Worm (Caenorhabditis elegans) whole organism, young adult: Measurements from ENCODE around the gene cutl-29.

Experiments used
- C17E4.6 ChIP-seq: fragments of 200-800 bp; sonication (Bioruptor generic); IDR thresholded peaks from 2 replicates; pipeline ENCODE4 v1.3.6; 2022; ENCODE audit warnings: missing genetic modification reagents, missing genetic modification characterization, missing compliant biosample characterization
- F23B12.7 ChIP-seq: sonication (generic microtip); optimal IDR thresholded peaks from 2 replicates; lab custom pipeline; 2017; ENCODE audit warnings: missing genetic modification characterization, mild to moderate bottlenecking, missing compliant biosample characterization, antibody characterized with exemption, moderate library complexity; ENCODE audit not compliant: insufficient read depth
- F49E8.2 ChIP-seq: sonication (generic microtip); optimal IDR thresholded peaks from 3 replicates; lab custom pipeline; 2017; ENCODE audit warnings: missing genetic modification characterization, mild to moderate bottlenecking, missing compliant biosample characterization, antibody characterized with exemption, moderate library complexity; ENCODE audit not compliant: insufficient read depth
- F52B5.7 ChIP-seq: sonication (generic microtip); optimal IDR thresholded peaks from 2 replicates; lab custom pipeline; 2016; ENCODE audit warnings: mild to moderate bottlenecking, missing genetic modification characterization, missing compliant biosample characterization
- F57A8.1 ChIP-seq: fragments of 200-800 bp; sonication (Bioruptor generic); optimal IDR thresholded peaks from 2 replicates; lab custom pipeline; 2018; ENCODE audit warnings: mild to moderate bottlenecking, missing genetic modification characterization, moderate library complexity, missing compliant biosample characterization
- Y53G8AR.9 ChIP-seq: fragments of 200-800 bp; sonication (Bioruptor generic); conservative IDR thresholded peaks from 2 replicates; pipeline ENCODE4 v1.3.6; 2022; ENCODE audit warnings: missing genetic modification reagents, missing genetic modification characterization, missing compliant biosample characterization
- Y56A3A.18 ChIP-seq: fragments of 200-800 bp; sonication (Bioruptor generic); IDR thresholded peaks from 2 replicates; pipeline ENCODE4 v1.3.6; 2022; ENCODE audit warnings: missing genetic modification reagents, missing genetic modification characterization, missing compliant biosample characterization
- atf-7 ChIP-seq: sonication (generic microtip); optimal IDR thresholded peaks from 2 replicates; lab custom pipeline; 2017; ENCODE audit warnings: mild to moderate bottlenecking, missing genetic modification characterization, missing compliant biosample characterization
- cebp-1 ChIP-seq, 2 experiments: fragments of 200-800 bp in 1 of 2; sonication (Bioruptor generic) in 1 of 2; sonication (generic microtip) in 1 of 2; IDR thresholded peaks in 1 of 2; optimal IDR thresholded peaks in 1 of 2; 2 replicates each; pipeline versions ENCODE4 v1.3.6 to Lab custom; 2017 to 2022; ENCODE audit warnings: missing compliant biosample characterization in 2 of 2, missing genetic modification characterization in 2 of 2, mild to moderate bottlenecking in 1 of 2, missing genetic modification reagents in 1 of 2, moderate library complexity in 1 of 2
- ceh-27 ChIP-seq: fragments of 200-800 bp; sonication (Bioruptor generic); optimal IDR thresholded peaks from 2 replicates; lab custom pipeline; 2018; ENCODE audit warnings: mild to moderate bottlenecking, missing genetic modification characterization, moderate library complexity, missing compliant biosample characterization
- ceh-40 ChIP-seq: fragments of 200-800 bp; sonication (Bioruptor generic); IDR thresholded peaks from 2 replicates; pipeline ENCODE4 v1.3.6; 2022; ENCODE audit warnings: missing genetic modification characterization, missing compliant biosample characterization
- ceh-58 ChIP-seq: fragments of 200-800 bp; sonication (Bioruptor generic); IDR thresholded peaks from 2 replicates; pipeline ENCODE4 v1.3.6; 2022; ENCODE audit warnings: missing genetic modification characterization, missing compliant biosample characterization
- dox-1 ChIP-seq: fragments of 200-800 bp; sonication (Bioruptor generic); IDR thresholded peaks from 2 replicates; pipeline ENCODE4 v1.3.6; 2022; ENCODE audit warnings: missing genetic modification reagents, missing genetic modification characterization, missing compliant biosample characterization
- dpff-1 ChIP-seq: sonication (generic microtip); optimal IDR thresholded peaks from 2 replicates; lab custom pipeline; 2017; ENCODE audit warnings: mild to moderate bottlenecking, missing genetic modification characterization, missing compliant biosample characterization
- egrh-3 ChIP-seq: fragments of 200-800 bp; sonication (Bioruptor generic); IDR thresholded peaks from 2 replicates; pipeline ENCODE4 v1.3.6; 2022; ENCODE audit warnings: missing genetic modification reagents, missing genetic modification characterization, missing compliant biosample characterization
- gei-17 ChIP-seq: fragments of 200-800 bp; sonication (Bioruptor generic); optimal IDR thresholded peaks from 2 replicates; lab custom pipeline; 2018; ENCODE audit warnings: mild to moderate bottlenecking, missing genetic modification characterization, missing compliant biosample characterization
- hlh-12 ChIP-seq: sonication (generic microtip); optimal IDR thresholded peaks from 2 replicates; lab custom pipeline; 2016; ENCODE audit warnings: missing genetic modification characterization, missing compliant biosample characterization
- hmg-1.2 ChIP-seq: fragments of 200-800 bp; sonication (Bioruptor generic); IDR thresholded peaks from 2 replicates; pipeline ENCODE4 v1.3.6; 2022; ENCODE audit warnings: missing genetic modification reagents, missing genetic modification characterization, missing compliant biosample characterization
- hrde-1 ChIP-seq: sonication (generic microtip); optimal IDR thresholded peaks from 2 replicates; lab custom pipeline; 2016; ENCODE audit warnings: missing genetic modification characterization, mild to moderate bottlenecking, missing compliant biosample characterization, moderate library complexity, missing genotype, missing genetic modification reagents, borderline replicate concordance
- hsf-1 ChIP-seq: fragments of 200-800 bp; sonication (Bioruptor generic); IDR thresholded peaks from 2 replicates; pipeline ENCODE4 v1.3.6; 2022; ENCODE audit warnings: missing genetic modification reagents, missing genetic modification characterization, missing compliant biosample characterization
- let-607 ChIP-seq, 2 experiments: fragments of 200-800 bp in 1 of 2; sonication (Bioruptor generic) in 1 of 2; sonication (generic microtip) in 1 of 2; optimal IDR thresholded peaks; 2 replicates each; lab custom pipeline; 2016 to 2018; ENCODE audit warnings: mild to moderate bottlenecking in 2 of 2, missing compliant biosample characterization in 2 of 2, missing genetic modification characterization in 2 of 2, moderate library complexity in 2 of 2, missing genotype in 1 of 2
- lin-40 ChIP-seq: sonication (generic microtip); optimal IDR thresholded peaks from 2 replicates; lab custom pipeline; 2016; ENCODE audit warnings: missing genetic modification characterization, mild to moderate bottlenecking, missing compliant biosample characterization, missing genotype, missing genetic modification reagents
- madf-3 ChIP-seq: fragments of 200-800 bp; sonication (Bioruptor generic); IDR thresholded peaks from 2 replicates; pipeline ENCODE4 v1.3.6; 2022; ENCODE audit warnings: missing genetic modification reagents, missing genetic modification characterization, missing compliant biosample characterization
- mxl-1 ChIP-seq: sonication (generic microtip); optimal IDR thresholded peaks from 2 replicates; lab custom pipeline; 2016; ENCODE audit warnings: missing genetic modification characterization, missing compliant biosample characterization
- nfya-2 ChIP-seq: fragments of 200-800 bp; sonication (Bioruptor generic); IDR thresholded peaks from 2 replicates; pipeline ENCODE4 v1.3.6; 2022; ENCODE audit warnings: missing genetic modification reagents, missing genetic modification characterization, missing compliant biosample characterization
- nhr-120 ChIP-seq: fragments of 200-800 bp; sonication (Bioruptor generic); IDR thresholded peaks from 2 replicates; pipeline ENCODE4 v1.3.6; 2022; ENCODE audit warnings: missing genetic modification characterization, missing compliant biosample characterization
- nhr-80 ChIP-seq: sonication (generic microtip); optimal IDR thresholded peaks from 2 replicates; lab custom pipeline; 2016; ENCODE audit warnings: missing genetic modification characterization, missing compliant biosample characterization
- nhr-90 ChIP-seq: sonication (generic microtip); optimal IDR thresholded peaks from 2 replicates; lab custom pipeline; 2016; ENCODE audit warnings: missing genotype, mild to moderate bottlenecking, missing genetic modification characterization, missing compliant biosample characterization
- pbrm-1 ChIP-seq: fragments of 200-800 bp; sonication (Bioruptor generic); IDR thresholded peaks from 2 replicates; pipeline ENCODE4 v1.3.6; 2022; ENCODE audit warnings: missing genetic modification reagents, missing genetic modification characterization, missing compliant biosample characterization
- pha-4 ChIP-seq: fragments of 150-350 bp; sonication (generic microtip); optimal IDR thresholded peaks from 2 replicates; lab custom pipeline; 2014; ENCODE audit warnings: missing biosample characterization, missing genetic modification reagents, missing genetic modification characterization
- somi-1 ChIP-seq: fragments of 200-800 bp; sonication (Bioruptor generic); optimal IDR thresholded peaks from 2 replicates; lab custom pipeline; 2018; ENCODE audit warnings: mild to moderate bottlenecking, missing genetic modification characterization, missing compliant biosample characterization
- sptf-2 ChIP-seq: fragments of 200-800 bp; sonication (Bioruptor generic); optimal IDR thresholded peaks from 2 replicates; lab custom pipeline; 2018; ENCODE audit warnings: mild to moderate bottlenecking, missing genetic modification characterization, missing compliant biosample characterization
- tbp1 ChIP-seq: fragments of 200-800 bp; sonication (Bioruptor generic); optimal IDR thresholded peaks from 2 replicates; lab custom pipeline; 2018; ENCODE audit warnings: mild to moderate bottlenecking, missing genetic modification characterization, missing compliant biosample characterization
- unc-62 ChIP-seq: fragments of 150-350 bp; optimal IDR thresholded peaks from 2 replicates; lab custom pipeline; 2014; ENCODE audit warnings: missing biosample characterization, missing genetic modification reagents, missing genetic modification characterization
- xnd-1 ChIP-seq: sonication (generic microtip); optimal IDR thresholded peaks from 2 replicates; lab custom pipeline; 2016; ENCODE audit warnings: missing genotype, missing genetic modification reagents, missing genetic modification characterization, missing compliant biosample characterization
- zfh-2 ChIP-seq: fragments of 200-800 bp; sonication (Bioruptor generic); conservative IDR thresholded peaks from 2 replicates; pipeline ENCODE4 v1.3.6; 2022; ENCODE audit warnings: missing genetic modification reagents, missing genetic modification characterization, missing compliant biosample characterization
- ztf-18 ChIP-seq: sonication (generic microtip); optimal IDR thresholded peaks from 2 replicates; lab custom pipeline; 2016; ENCODE audit warnings: missing genotype, mild to moderate bottlenecking, missing genetic modification characterization, missing compliant biosample characterization
- ztf-22 ChIP-seq: fragments of 200-800 bp; sonication (Bioruptor generic); optimal IDR thresholded peaks from 2 replicates; lab custom pipeline; 2018; ENCODE audit warnings: mild to moderate bottlenecking, missing genetic modification characterization, moderate library complexity, missing compliant biosample characterization
- ztf-25 ChIP-seq: fragments of 200-800 bp; sonication (Bioruptor generic); IDR thresholded peaks from 2 replicates; pipeline ENCODE4 v1.3.6; 2022; ENCODE audit warnings: missing genetic modification reagents, missing genetic modification characterization, missing compliant biosample characterization
- ztf-28 ChIP-seq: fragments of 200-800 bp; sonication (Bioruptor generic); IDR thresholded peaks from 2 replicates; pipeline ENCODE4 v1.3.6; 2022; ENCODE audit warnings: missing genetic modification reagents, missing genetic modification characterization, missing compliant biosample characterization
- ztf-3 ChIP-seq: fragments of 200-800 bp; sonication (Bioruptor generic); optimal IDR thresholded peaks from 2 replicates; lab custom pipeline; 2018; ENCODE audit warnings: mild to moderate bottlenecking, missing genetic modification characterization, missing compliant biosample characterization

Gene cutl-29

ce11 chrX:8255433-8255832, 15.4 kb downstream of the cutl-29 start:
- TF ChIP-seq F52B5.7 (tag; lab: Kevin White, UChicago) = no peak
- no peak for TF ChIP-seq nhr-80
- no peak for TF ChIP-seq F23B12.7 (tag; lab: Kevin White, UChicago)
- TF ChIP-seq hrde-1 (tag; lab: Kevin White, UChicago) = no peak
- no peak for TF ChIP-seq mxl-1 (tag; lab: Kevin White, UChicago)
- TF ChIP-seq nhr-120 (GFP tag; lab: Robert Waterston, UW) = no peak
- no peak for TF ChIP-seq ceh-40 (GFP tag; lab: Robert Waterston, UW)
- no peak for TF ChIP-seq somi-1 (GFP tag; lab: Kevin White, UChicago)
- no peak for TF ChIP-seq Y56A3A.18 (GFP tag; lab: Robert Waterston, UW)
- no peak for TF ChIP-seq madf-3
- no peak for TF ChIP-seq xnd-1 (tag; lab: Kevin White, UChicago)
- TF ChIP-seq ztf-18 (tag; lab: Kevin White, UChicago) = no peak
- no peak for TF ChIP-seq nfya-2
- TF ChIP-seq pha-4 = no peak
- TF ChIP-seq ztf-25 (GFP tag; lab: Robert Waterston, UW) = no peak
- no peak for TF ChIP-seq ztf-22

DNA sequence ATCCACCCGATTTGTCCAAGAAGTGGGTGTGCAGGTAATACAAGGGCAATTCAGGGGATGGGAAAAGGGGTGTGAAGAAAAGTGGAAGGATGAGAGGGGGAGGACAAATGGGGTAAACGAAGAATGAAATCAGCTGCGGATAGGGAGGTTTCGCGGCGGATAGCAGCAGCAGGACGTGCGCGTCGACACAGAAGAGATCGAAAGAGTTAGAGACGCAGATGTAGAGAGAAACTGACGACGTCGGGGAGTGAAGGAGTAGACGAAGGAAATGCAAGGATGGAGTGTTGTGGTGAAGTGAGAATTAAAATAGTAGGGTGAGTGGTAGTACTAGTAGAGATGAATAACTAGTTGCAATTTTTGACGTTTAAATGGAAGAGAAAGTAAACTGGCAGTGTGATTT, 18.5 kb downstream of the cutl-29 start, which contains the start of gene M60.6:
Gene M60.6, minus strand, starts transcription at position 166 of the 400 bp plus-strand sequence.
- TF ChIP-seq egrh-3 (GFP tag; lab: Robert Waterston, UW) (0 out of 2 replicates have a peak, but pooled peaks have one; percentile 10), zfh-2 (GFP tag; lab: Robert Waterston, UW) (peak; percentile 73), hmg-1.2 (GFP tag; lab: Robert Waterston, UW) (peak; percentile 42; the same call in 1 of the 2 replicates), ceh-40 (GFP tag; lab: Robert Waterston, UW) (no peak), cebp-1 (GFP tag; IDR thresholded peaks at IDR 0.05; lab: Robert Waterston, UW) (no peak), cebp-1 (tag; optimal IDR thresholded peaks at IDR 0.05; lab: Kevin White, UChicago) (peak; percentile 11), ztf-18 (tag; lab: Kevin White, UChicago) (no peak), gei-17 (GFP tag; lab: Kevin White, UChicago) (no peak), ceh-27 (peak; percentile 14), ztf-3 (GFP tag; lab: Kevin White, UChicago) (no peak)

DNA sequence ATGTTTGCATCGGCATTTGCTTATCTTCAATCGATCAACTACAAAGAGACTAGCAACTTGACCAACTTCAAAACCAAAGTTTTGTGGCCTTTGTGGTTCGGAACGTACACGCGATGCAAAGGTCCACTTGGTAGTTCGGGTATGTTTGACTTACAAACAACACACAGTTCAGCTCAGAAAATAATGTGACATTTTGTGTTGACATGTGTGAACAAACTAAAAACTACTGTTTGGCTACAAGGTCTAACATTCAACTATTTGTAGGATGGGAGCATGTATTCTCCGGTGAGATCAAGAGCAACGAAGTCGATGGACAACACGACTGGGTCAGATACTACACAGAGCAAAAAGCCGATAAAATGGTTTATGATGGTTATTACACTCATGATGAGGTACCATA, 23.7 kb downstream of the cutl-29 start:
- TF ChIP-seq madf-3 = 0 out of 2 replicates have a peak, but pooled peaks have one; percentile 59
- no peak for TF ChIP-seq ceh-40 (GFP tag; lab: Robert Waterston, UW)

DNA sequence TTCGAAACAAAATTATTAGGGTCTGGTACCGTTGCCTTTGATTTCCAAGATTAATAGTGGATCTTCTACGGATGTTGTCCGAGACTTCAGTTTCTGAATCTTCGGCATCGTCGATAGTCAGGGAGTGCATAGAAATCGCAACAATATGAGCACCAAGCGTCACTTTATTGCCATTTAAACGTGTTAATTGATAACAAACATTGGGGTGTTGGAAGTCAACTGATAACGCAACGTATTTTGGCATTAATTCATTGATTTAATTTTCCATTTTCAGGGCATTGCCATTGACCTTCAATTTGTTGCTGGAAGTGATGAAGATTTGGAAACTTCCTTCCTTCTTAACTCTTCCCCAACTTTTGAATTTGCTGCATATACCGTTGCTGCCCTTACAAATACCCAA, 24.7 kb downstream of the cutl-29 start, which contains the start of gene kqt-2:
Gene kqt-2, minus strand, starts transcription at position 244 of the 400 bp plus-strand sequence.
- TF ChIP-seq dpff-1 (tag; lab: Kevin White, UChicago) = no peak
- TF ChIP-seq madf-3 = no peak
- peak; percentile 35; the same call in 1 of the 2 replicates for TF ChIP-seq dox-1 (GFP tag; lab: Robert Waterston, UW)
- peak in 1 of 2 experiments; percentile 0 for TF ChIP-seq let-607 (tag; optimal IDR thresholded peaks at IDR 0.05; lab: Kevin White, UChicago)
- TF ChIP-seq nhr-80 = peak; percentile 75

DNA sequence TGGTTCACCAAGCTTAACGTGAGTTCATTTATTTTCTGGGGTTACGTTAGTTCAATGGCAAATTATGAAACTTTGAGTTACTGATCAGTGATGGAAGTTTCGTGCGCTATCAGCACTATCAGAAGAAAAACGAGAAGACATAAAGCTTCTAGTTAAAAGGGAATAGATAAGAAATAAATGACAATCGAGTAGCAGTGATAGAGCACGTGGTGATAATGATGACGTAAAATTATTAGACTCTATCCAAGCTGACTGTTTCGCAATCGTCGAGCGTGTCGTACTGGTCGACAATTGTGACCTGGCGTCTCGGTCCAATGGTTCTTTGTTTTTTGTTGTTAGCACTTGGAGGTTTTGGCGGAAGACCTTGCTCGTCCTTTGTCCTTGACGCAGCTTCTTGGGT, 27.7 kb downstream of the cutl-29 start:
- TF ChIP-seq C17E4.6 (GFP tag; lab: Robert Waterston, UW) = no peak
- TF ChIP-seq atf-7 (tag; lab: Kevin White, UChicago) = peak; percentile 68
- TF ChIP-seq lin-40 (tag; lab: Kevin White, UChicago) = no peak
- no peak for TF ChIP-seq ztf-28 (GFP tag; lab: Robert Waterston, UW)
- TF ChIP-seq hlh-12 = no peak
- no peak for TF ChIP-seq ceh-58 (GFP tag; lab: Robert Waterston, UW)
- no peak for TF ChIP-seq F57A8.1 (GFP tag; lab: Kevin White, UChicago)
- TF ChIP-seq Y53G8AR.9 (GFP tag; lab: Robert Waterston, UW) = no peak
- TF ChIP-seq pbrm-1 (GFP tag; lab: Robert Waterston, UW) = no peak
- no peak for TF ChIP-seq let-607 (tag; optimal IDR thresholded peaks at IDR 0.05; lab: Kevin White, UChicago)
- peak; percentile 15 for TF ChIP-seq nhr-90
- 0 out of 2 replicates have a peak, but pooled peaks have one; percentile 25 for TF ChIP-seq hsf-1 (GFP tag; lab: Robert Waterston, UW)
- no peak for TF ChIP-seq sptf-2 (GFP tag; lab: Kevin White, UChicago)
- peak; percentile 75 for TF ChIP-seq unc-62 (GFP tag; lab: Kevin White, UChicago)
- TF ChIP-seq Y56A3A.18 (GFP tag; lab: Robert Waterston, UW) = no peak
- peak; percentile 25 for TF ChIP-seq tbp1
- TF ChIP-seq F49E8.2 = no peak
- no peak for TF ChIP-seq egrh-3 (GFP tag; lab: Robert Waterston, UW)
